Worm (Caenorhabditis elegans) whole organism, L2 larva: ENCODE data around the gene smgl-2.

ENCODE experiments used
- R02D3.7 ChIP-seq: fragments of 150-350 bp; optimal IDR thresholded peaks from 2 replicates; lab custom pipeline; 2014; ENCODE audit warnings: missing biosample characterization, missing genetic modification characterization
- nhr-25 ChIP-seq: fragments of 150-350 bp; sonication (generic microtip); optimal IDR thresholded peaks from 3 replicates; lab custom pipeline; 2014; ENCODE audit warnings: missing biosample characterization, missing genetic modification characterization

- TF ChIP-seq nhr-25 (tag; lab: Kevin White, UChicago) (no peak), R02D3.7 (tag; lab: Kevin White, UChicago) (no peak)
Measured at ce11 chrIV:3686765-3687164, 39.2 kb upstream of the smgl-2 start, which contains the start of gene map-1.
